Worm (Caenorhabditis elegans) whole organism, L3 larva: ENCODE measurements around the gene smg-7.

ENCODE experiments used
- R02D3.7 ChIP-seq: fragments of 150-350 bp; optimal IDR thresholded peaks from 2 replicates; lab custom pipeline; 2014; ENCODE audit warnings: missing biosample characterization, missing genetic modification characterization
- ZK546.5 ChIP-seq: sonication (generic microtip); optimal IDR thresholded peaks from 2 replicates; lab custom pipeline; 2017; ENCODE audit warnings: missing biosample characterization, missing genetic modification characterization
- aly-2 ChIP-seq: fragments of 150-350 bp; optimal IDR thresholded peaks from 2 replicates; lab custom pipeline; 2014; ENCODE audit warnings: missing biosample characterization, missing genetic modification characterization
- ama-1 ChIP-seq: fragments of 150-350 bp; optimal IDR thresholded peaks from 2 replicates; lab custom pipeline; 2018
- ceh-16 ChIP-seq: sonication (generic microtip); optimal IDR thresholded peaks from 2 replicates; lab custom pipeline; 2017; ENCODE audit warnings: missing biosample characterization, missing genetic modification characterization
- ceh-28 ChIP-seq: fragments of 150-350 bp; optimal IDR thresholded peaks from 2 replicates; lab custom pipeline; 2014; ENCODE audit warnings: missing biosample characterization, missing genetic modification reagents, missing genetic modification characterization
- ceh-82 ChIP-seq: fragments of 150-350 bp; optimal IDR thresholded peaks from 2 replicates; lab custom pipeline; 2014; ENCODE audit warnings: missing biosample characterization, missing genetic modification characterization
- ceh-9 ChIP-seq: sonication (generic microtip); optimal IDR thresholded peaks from 2 replicates; lab custom pipeline; 2018; ENCODE audit warnings: missing biosample characterization, missing genetic modification characterization
- daf-12 ChIP-seq: fragments of 150-350 bp; optimal IDR thresholded peaks from 2 replicates; lab custom pipeline; 2014; ENCODE audit warnings: missing biosample characterization, missing genetic modification reagents, missing genetic modification characterization
- egl-27 ChIP-seq: sonication (generic microtip); optimal IDR thresholded peaks from 4 replicates; lab custom pipeline; 2017; ENCODE audit warnings: missing biosample characterization, missing genetic modification reagents, missing genetic modification characterization
- egl-5 ChIP-seq: fragments of 150-350 bp; optimal IDR thresholded peaks from 2 replicates; lab custom pipeline; 2017; ENCODE audit warnings: missing biosample characterization, missing genetic modification reagents, missing genetic modification characterization, inconsistent platforms
- elt-1 ChIP-seq: fragments of 150-350 bp; optimal IDR thresholded peaks from 2 replicates; lab custom pipeline; 2014; ENCODE audit warnings: missing biosample characterization, missing genetic modification characterization
- elt-2 ChIP-seq: sonication (generic microtip); optimal IDR thresholded peaks from 2 replicates; lab custom pipeline; 2016; ENCODE audit warnings: missing genetic modification reagents, mild to moderate bottlenecking, missing genetic modification characterization, missing compliant biosample characterization
- elt-3 ChIP-seq, 3 experiments: fragments of 150-350 bp in 1 of 3; sonication (generic microtip) in 2 of 3; optimal IDR thresholded peaks; 2 replicates in 2 of 3; 4 replicates in 1 of 3; lab custom pipeline; 2014 to 2017; ENCODE audit warnings: missing biosample characterization in 3 of 3, missing genetic modification characterization in 3 of 3
- eor-1 ChIP-seq, 2 experiments: fragments of 150-350 bp; optimal IDR thresholded peaks; 2 replicates each; lab custom pipeline; 2014 to 2018; ENCODE audit warnings: missing biosample characterization in 2 of 2, missing genetic modification characterization in 2 of 2
- fkh-10 ChIP-seq: sonication (generic microtip); optimal IDR thresholded peaks from 2 replicates; lab custom pipeline; 2017; ENCODE audit warnings: missing biosample characterization, missing genetic modification reagents, missing genetic modification characterization
- fkh-2 ChIP-seq: fragments of 150-350 bp; optimal IDR thresholded peaks from 2 replicates; lab custom pipeline; 2014; ENCODE audit warnings: missing biosample characterization, missing genetic modification reagents, missing genetic modification characterization
- fos-1 ChIP-seq: fragments of 150-350 bp; optimal IDR thresholded peaks from 2 replicates; lab custom pipeline; 2014; ENCODE audit warnings: missing biosample characterization, missing genetic modification characterization
- hmg-11 ChIP-seq: sonication (generic microtip); optimal IDR thresholded peaks from 2 replicates; lab custom pipeline; 2016; ENCODE audit warnings: missing genetic modification characterization, missing compliant biosample characterization
- jun-1 ChIP-seq: fragments of 150-350 bp; optimal IDR thresholded peaks from 2 replicates; lab custom pipeline; 2014; ENCODE audit warnings: missing biosample characterization, missing genetic modification reagents, missing genetic modification characterization
- lin-15B ChIP-seq: fragments of 150-350 bp; optimal IDR thresholded peaks from 2 replicates; lab custom pipeline; 2014; ENCODE audit warnings: missing biosample characterization, missing genetic modification characterization
- lin-39 ChIP-seq: fragments of 150-350 bp; optimal IDR thresholded peaks from 2 replicates; lab custom pipeline; 2018; ENCODE audit warnings: missing biosample characterization, missing genetic modification reagents, missing genetic modification characterization
- lsy-12 ChIP-seq: sonication (generic microtip); optimal IDR thresholded peaks from 2 replicates; lab custom pipeline; 2016; ENCODE audit warnings: mild to moderate bottlenecking, missing genetic modification characterization, missing compliant biosample characterization
- mdl-1 ChIP-seq: fragments of 150-350 bp; optimal IDR thresholded peaks from 2 replicates; lab custom pipeline; 2014; ENCODE audit warnings: missing biosample characterization, missing genetic modification characterization
- mml-1 ChIP-seq: fragments of 150-350 bp; sonication (generic microtip); optimal IDR thresholded peaks from 3 replicates; lab custom pipeline; 2014; ENCODE audit warnings: missing biosample characterization, missing genetic modification characterization
- nfya-1 ChIP-seq: sonication (generic microtip); optimal IDR thresholded peaks from 2 replicates; lab custom pipeline; 2017; ENCODE audit warnings: missing genetic modification characterization, mild to moderate bottlenecking, missing compliant biosample characterization, antibody characterized with exemption, moderate library complexity; ENCODE audit not compliant: insufficient read depth
- nhr-11 ChIP-seq: fragments of 150-350 bp; optimal IDR thresholded peaks from 2 replicates; lab custom pipeline; 2014; ENCODE audit warnings: missing biosample characterization, missing genetic modification characterization
- nhr-12 ChIP-seq: fragments of 150-350 bp; optimal IDR thresholded peaks from 2 replicates; lab custom pipeline; 2014; ENCODE audit warnings: missing biosample characterization, missing genetic modification characterization
- nhr-23 ChIP-seq: fragments of 150-350 bp; optimal IDR thresholded peaks from 2 replicates; lab custom pipeline; 2014; ENCODE audit warnings: missing biosample characterization, missing genetic modification reagents, missing genetic modification characterization
- nhr-237 ChIP-seq: fragments of 150-350 bp; optimal IDR thresholded peaks from 2 replicates; lab custom pipeline; 2014; ENCODE audit warnings: missing biosample characterization, missing genetic modification characterization
- nhr-25 ChIP-seq: sonication (generic microtip); optimal IDR thresholded peaks from 2 replicates; lab custom pipeline; 2017; ENCODE audit warnings: missing biosample characterization, missing genetic modification characterization
- nhr-28 ChIP-seq: fragments of 150-350 bp; optimal IDR thresholded peaks from 2 replicates; lab custom pipeline; 2014; ENCODE audit warnings: missing biosample characterization, missing genetic modification characterization
- nhr-43 ChIP-seq: sonication (generic microtip); optimal IDR thresholded peaks from 2 replicates; lab custom pipeline; 2016; ENCODE audit warnings: mild to moderate bottlenecking, missing genetic modification characterization, missing compliant biosample characterization; ENCODE audit not compliant: poor library complexity, severe bottlenecking
- nhr-67 ChIP-seq: fragments of 150-350 bp; optimal IDR thresholded peaks from 2 replicates; lab custom pipeline; 2014; ENCODE audit warnings: missing biosample characterization, missing genetic modification characterization
- nhr-76 ChIP-seq: fragments of 150-350 bp; sonication (generic microtip); optimal IDR thresholded peaks from 5 replicates; lab custom pipeline; 2014; ENCODE audit warnings: missing biosample characterization, missing genetic modification characterization
- nhr-77 ChIP-seq: fragments of 150-350 bp; optimal IDR thresholded peaks from 2 replicates; lab custom pipeline; 2014; ENCODE audit warnings: missing biosample characterization, missing genetic modification characterization
- pha-4 ChIP-seq: fragments of 150-350 bp; optimal IDR thresholded peaks from 2 replicates; lab custom pipeline; 2014; ENCODE audit warnings: missing biosample characterization, missing genetic modification reagents, missing genetic modification characterization
- pqm-1 ChIP-seq: fragments of 150-350 bp; optimal IDR thresholded peaks from 2 replicates; lab custom pipeline; 2017; ENCODE audit warnings: missing biosample characterization, missing genetic modification characterization, inconsistent platforms
- sea-2 ChIP-seq: fragments of 150-350 bp; sonication (generic microtip); optimal IDR thresholded peaks from 4 replicates; lab custom pipeline; 2014; ENCODE audit warnings: missing biosample characterization, missing genetic modification reagents, missing genetic modification characterization
- skn-1 ChIP-seq: fragments of 150-350 bp; optimal IDR thresholded peaks from 2 replicates; lab custom pipeline; 2014; ENCODE audit warnings: missing biosample characterization, missing genetic modification characterization
- snpc-4 ChIP-seq: fragments of 150-350 bp; optimal IDR thresholded peaks from 2 replicates; lab custom pipeline; 2014; ENCODE audit warnings: missing biosample characterization, missing genetic modification characterization
- tbx-2 ChIP-seq: sonication (generic microtip); optimal IDR thresholded peaks from 2 replicates; lab custom pipeline; 2016; ENCODE audit warnings: mild to moderate bottlenecking, missing genetic modification characterization, missing compliant biosample characterization
- unc-39 ChIP-seq: sonication (generic microtip); optimal IDR thresholded peaks from 4 replicates; lab custom pipeline; 2017; ENCODE audit warnings: missing biosample characterization, missing genetic modification characterization
- unc-62 ChIP-seq: fragments of 150-350 bp; sonication (generic microtip); optimal IDR thresholded peaks from 4 replicates; lab custom pipeline; 2014; ENCODE audit warnings: missing biosample characterization, missing genetic modification reagents, missing genetic modification characterization
- zag-1 ChIP-seq: fragments of 150-350 bp; optimal IDR thresholded peaks from 2 replicates; lab custom pipeline; 2014; ENCODE audit warnings: missing biosample characterization, missing genetic modification characterization
- ztf-11 ChIP-seq: fragments of 150-350 bp; optimal IDR thresholded peaks from 2 replicates; lab custom pipeline; 2014; ENCODE audit warnings: missing biosample characterization, missing genetic modification characterization
- ztf-4 ChIP-seq: fragments of 150-350 bp; optimal IDR thresholded peaks from 2 replicates; lab custom pipeline; 2014; ENCODE audit warnings: missing biosample characterization, missing genetic modification characterization

Gene smg-7

ce11 chrIV:6789950-6790349, 47.7 kb upstream of the smg-7 start:
- TF ChIP-seq nhr-76 (tag; lab: Kevin White, UChicago) = no peak
- no peak for TF ChIP-seq nhr-28 (tag; lab: Kevin White, UChicago)
- TF ChIP-seq ceh-16 (tag; lab: Kevin White, UChicago) = no peak
- no peak for TF ChIP-seq pha-4 (tag; lab: Kevin White, UChicago)
- TF ChIP-seq lin-39 (tag; lab: Kevin White, UChicago) = no peak
- no peak for TF ChIP-seq R02D3.7 (tag; lab: Kevin White, UChicago)
- no peak for TF ChIP-seq fkh-10 (GFP tag; lab: Kevin White, UChicago)
- no peak for TF ChIP-seq nhr-77
- TF ChIP-seq ZK546.5 (tag; lab: Kevin White, UChicago) = no peak
- TF ChIP-seq sea-2 (GFP tag; lab: Kevin White, UChicago) = no peak
- TF ChIP-seq nhr-12 (tag; lab: Kevin White, UChicago) = no peak
- TF ChIP-seq nhr-43 (tag; lab: Kevin White, UChicago) = no peak
- TF ChIP-seq lin-15B (tag; lab: Kevin White, UChicago) = no peak
- TF ChIP-seq nhr-237 = no peak
- TF ChIP-seq tbx-2 (tag; lab: Kevin White, UChicago) = no peak
- no peak for TF ChIP-seq daf-12 (tag; lab: Kevin White, UChicago)
- no peak for TF ChIP-seq mdl-1

- TF ChIP-seq hmg-11 (peak; percentile 89), nhr-11 (tag; lab: Kevin White, UChicago) (no peak), elt-3 (tag; optimal IDR thresholded peaks at IDR 0.05; lab: Kevin White, UChicago) (no peak), nhr-77 (no peak), nhr-237 (no peak), unc-62 (GFP tag; lab: Kevin White, UChicago) (no peak), nhr-25 (tag; lab: Kevin White, UChicago) (peak; percentile 32), pqm-1 (tag; lab: Kevin White, UChicago) (peak; percentile 49), ama-1 (lab: Kevin White, UChicago) (no peak), ceh-82 (no peak), unc-39 (tag; lab: Kevin White, UChicago) (no peak), egl-5 (tag; lab: Kevin White, UChicago) (peak; percentile 57), aly-2 (no peak), nhr-67 (tag; lab: Kevin White, UChicago) (no peak), fkh-10 (GFP tag; lab: Kevin White, UChicago) (no peak), ZK546.5 (tag; lab: Kevin White, UChicago) (no peak), ceh-16 (tag; lab: Kevin White, UChicago) (no peak), lsy-12 (tag; lab: Kevin White, UChicago) (peak; percentile 59), lin-15B (tag; lab: Kevin White, UChicago) (peak; percentile 52), nhr-12 (tag; lab: Kevin White, UChicago) (no peak), mdl-1 (no peak), egl-27 (tag; lab: Kevin White, UChicago) (no peak), ceh-28 (tag; lab: Kevin White, UChicago) (peak; percentile 45), eor-1 (tag; optimal IDR thresholded peaks at IDR 0.05; lab: Kevin White, UChicago) (no peak), pha-4 (tag; lab: Kevin White, UChicago) (peak; percentile 79), daf-12 (tag; lab: Kevin White, UChicago) (no peak), sea-2 (GFP tag; lab: Kevin White, UChicago) (no peak), jun-1 (no peak), nfya-1 (tag; lab: Kevin White, UChicago) (peak; percentile 85), ceh-9 (tag; lab: Kevin White, UChicago) (no peak), R02D3.7 (tag; lab: Kevin White, UChicago) (no peak), snpc-4 (peak; percentile 54), skn-1 (tag; lab: Kevin White, UChicago) (peak; percentile 14), nhr-43 (tag; lab: Kevin White, UChicago) (peak; percentile 14), elt-1 (tag; lab: Kevin White, UChicago) (no peak), fkh-2 (tag; lab: Kevin White, UChicago) (no peak), elt-2 (tag; lab: Kevin White, UChicago) (peak; percentile 60), zag-1 (tag; lab: Kevin White, UChicago) (peak; percentile 17), mml-1 (no peak), nhr-76 (tag; lab: Kevin White, UChicago) (no peak), tbx-2 (tag; lab: Kevin White, UChicago) (peak; percentile 4), ztf-4 (no peak), nhr-23 (tag; lab: Kevin White, UChicago) (peak; percentile 52), nhr-28 (tag; lab: Kevin White, UChicago) (no peak), fos-1 (tag; lab: Kevin White, UChicago) (no peak), lin-39 (tag; lab: Kevin White, UChicago) (peak; percentile 63), ztf-11 (no peak)
Observed at ce11 chrIV:6785873-6786272, 43.6 kb upstream of the smg-7 start.
